Worm (Caenorhabditis elegans) whole organism, L1 larva: ENCODE data around the gene lin-48.

ENCODE experiments used
- aha-1 ChIP-seq: fragments of 150-350 bp; optimal IDR thresholded peaks from 2 replicates; lab custom pipeline; 2014; ENCODE audit warnings: missing biosample characterization, missing genetic modification characterization
- alr-1 ChIP-seq: fragments of 200-800 bp; sonication (Bioruptor generic); optimal IDR thresholded peaks from 2 replicates; lab custom pipeline; 2018; ENCODE audit warnings: borderline replicate concordance, mild to moderate bottlenecking, missing genetic modification characterization, missing compliant biosample characterization
- ces-1 ChIP-seq: fragments of 150-350 bp; optimal IDR thresholded peaks from 2 replicates; lab custom pipeline; 2014; ENCODE audit warnings: missing biosample characterization, missing genetic modification reagents, missing genetic modification characterization
- dpl-1 ChIP-seq, 3 experiments: fragments of 150-350 bp in 2 of 3; sonication (generic microtip) in 1 of 3; optimal IDR thresholded peaks; 2 replicates each; lab custom pipeline; 2014 to 2017; ENCODE audit warnings: missing biosample characterization in 3 of 3, missing genetic modification characterization in 3 of 3, missing genetic modification reagents in 3 of 3
- nhr-85 ChIP-seq: sonication (generic microtip); peaks from one replicate; lab custom pipeline; 2016; ENCODE audit warnings: missing genetic modification characterization, inconsistent platforms, missing compliant biosample characterization
- ztf-11 ChIP-seq, 2 experiments: sonication (generic microtip); optimal IDR thresholded peaks; 2 replicates each; lab custom pipeline; 2016 to 2017; ENCODE audit warnings: missing genetic modification characterization in 2 of 2, missing biosample characterization in 1 of 2, missing compliant biosample characterization in 1 of 2

ce11 chrIII:3719564-3719963 lies 25.7 kb upstream of the lin-48 start, which contains the start of gene C14B1.8:
- TF ChIP-seq ces-1 (GFP tag; lab: Kevin White, UChicago) (no peak), ztf-11 (tag; optimal IDR thresholded peaks at IDR 0.05; lab: Kevin White, UChicago) (no peak), dpl-1 (GFP tag; optimal IDR thresholded peaks at IDR 0.05; lab: Kevin White, UChicago) (peak in 1 of 3 experiments; percentile 57), aha-1 (tag; lab: Kevin White, UChicago) (no peak), alr-1 (no peak), nhr-85 (tag; lab: Kevin White, UChicago) (no peak)
